Worm (Caenorhabditis elegans) whole organism, L4 larva: Measurements from ENCODE around the gene math-37.

Experiments
- F44E2.7 ChIP-seq: fragments of 200-800 bp; sonication (Bioruptor generic); IDR thresholded peaks from 2 replicates; pipeline ENCODE4 v2.1.2; 2022; ENCODE audit warnings: missing genetic modification characterization, missing compliant biosample characterization
- F49E8.2 ChIP-seq: sonication (generic microtip); optimal IDR thresholded peaks from 2 replicates; lab custom pipeline; 2016; ENCODE audit warnings: missing compliant biosample characterization, mild to moderate bottlenecking, missing genetic modification characterization, borderline replicate concordance
- R02D3.7 ChIP-seq: fragments of 150-350 bp; sonication (generic microtip); optimal IDR thresholded peaks from 3 replicates; lab custom pipeline; 2014; ENCODE audit warnings: missing biosample characterization, missing genetic modification characterization
- T20F7.1 ChIP-seq: fragments of 200-800 bp; sonication (Bioruptor generic); optimal IDR thresholded peaks from 2 replicates; lab custom pipeline; 2018; ENCODE audit warnings: mild to moderate bottlenecking, missing genetic modification characterization, missing compliant biosample characterization
- T26A8.4 ChIP-seq: fragments of 200-800 bp; sonication (Bioruptor generic); IDR thresholded peaks from 2 replicates; pipeline ENCODE4 v1.3.6; 2022; ENCODE audit warnings: missing genetic modification characterization, missing compliant biosample characterization
- Y75B8A.6 ChIP-seq: fragments of 200-800 bp; sonication (Bioruptor generic); IDR thresholded peaks from 2 replicates; pipeline ENCODE4 v1.3.6; 2022; ENCODE audit warnings: missing genetic modification reagents, missing genetic modification characterization, missing compliant biosample characterization
- ZK337.2 ChIP-seq: fragments of 200-800 bp; sonication (Bioruptor generic); IDR thresholded peaks from 2 replicates; pipeline ENCODE4 v1.3.6; 2022; ENCODE audit warnings: missing genetic modification reagents, missing genetic modification characterization, missing compliant biosample characterization
- aha-1 ChIP-seq: fragments of 150-350 bp; peaks from one replicate; lab custom pipeline; 2014; ENCODE audit warnings: missing biosample characterization, missing genetic modification characterization
- dmd-8 ChIP-seq: fragments of 200-800 bp; sonication (Bioruptor generic); IDR thresholded peaks from 2 replicates; pipeline ENCODE4 v1.3.6; 2022; ENCODE audit warnings: missing genetic modification characterization, missing compliant biosample characterization
- dpl-1 ChIP-seq: fragments of 150-350 bp; optimal IDR thresholded peaks from 2 replicates; lab custom pipeline; 2014; ENCODE audit warnings: missing biosample characterization, missing genetic modification reagents, missing genetic modification characterization
- duxl-1 ChIP-seq: sonication (generic microtip); optimal IDR thresholded peaks from 2 replicates; lab custom pipeline; 2016; ENCODE audit warnings: mild to moderate bottlenecking, missing genetic modification characterization, moderate library complexity, missing compliant biosample characterization; ENCODE audit not compliant: poor library complexity
- egl-43 ChIP-seq: fragments of 200-800 bp; sonication (Bioruptor generic); IDR thresholded peaks from 2 replicates; pipeline ENCODE4 v1.3.6; 2022; ENCODE audit warnings: missing genetic modification reagents, missing genetic modification characterization, missing compliant biosample characterization
- fos-1 ChIP-seq: fragments of 150-350 bp; optimal IDR thresholded peaks from 2 replicates; lab custom pipeline; 2014; ENCODE audit warnings: missing biosample characterization, missing genetic modification characterization
- hmg-1.1 ChIP-seq: fragments of 200-800 bp; sonication (Bioruptor generic); IDR thresholded peaks from 2 replicates; pipeline ENCODE4 v1.3.6; 2022; ENCODE audit warnings: missing genetic modification reagents, missing genetic modification characterization, missing compliant biosample characterization
- jun-1 ChIP-seq: fragments of 150-350 bp; optimal IDR thresholded peaks from 2 replicates; lab custom pipeline; 2014; ENCODE audit warnings: missing biosample characterization, missing genetic modification reagents, missing genetic modification characterization
- lin-1 ChIP-seq: fragments of 200-800 bp; sonication (Bioruptor generic); IDR thresholded peaks from 2 replicates; pipeline ENCODE4 v1.3.6; 2022; ENCODE audit warnings: missing genetic modification reagents, missing genetic modification characterization, missing compliant biosample characterization
- lin-29 ChIP-seq: fragments of 200-800 bp; sonication (Bioruptor generic); IDR thresholded peaks from 2 replicates; pipeline ENCODE4 v1.3.6; 2022; ENCODE audit warnings: missing genetic modification reagents, missing genetic modification characterization, missing compliant biosample characterization
- lir-3 ChIP-seq: sonication (generic microtip); optimal IDR thresholded peaks from 2 replicates; lab custom pipeline; 2016; ENCODE audit warnings: mild to moderate bottlenecking, missing genetic modification characterization, missing compliant biosample characterization
- madf-5 ChIP-seq, 2 experiments: fragments of 200-800 bp; sonication (Bioruptor generic); IDR thresholded peaks; 2 replicates each; pipeline ENCODE4 v1.3.6; 2022; ENCODE audit warnings: missing compliant biosample characterization in 2 of 2, missing genetic modification characterization in 2 of 2
- mdl-1 ChIP-seq, 2 experiments: fragments of 150-350 bp in 1 of 2; sonication (generic microtip) in 1 of 2; optimal IDR thresholded peaks; 2 replicates each; lab custom pipeline; 2014 to 2017; ENCODE audit warnings: missing biosample characterization in 2 of 2, missing genetic modification characterization in 2 of 2
- nhr-111 ChIP-seq: fragments of 200-800 bp; sonication (Bioruptor generic); optimal IDR thresholded peaks from 2 replicates; lab custom pipeline; 2018; ENCODE audit warnings: mild to moderate bottlenecking, missing genetic modification characterization, missing compliant biosample characterization
- nhr-237 ChIP-seq: sonication (generic microtip); optimal IDR thresholded peaks from 2 replicates; lab custom pipeline; 2017; ENCODE audit warnings: missing biosample characterization, missing genetic modification characterization
- nhr-28 ChIP-seq: fragments of 150-350 bp; optimal IDR thresholded peaks from 2 replicates; lab custom pipeline; 2014; ENCODE audit warnings: missing biosample characterization, missing genetic modification characterization
- pha-4 ChIP-seq, 2 experiments: fragments of 150-350 bp in 1 of 2; fragments of 200-800 bp in 1 of 2; sonication (Bioruptor generic) in 1 of 2; IDR thresholded peaks in 1 of 2; optimal IDR thresholded peaks in 1 of 2; 2 replicates each; pipeline versions ENCODE4 v1.3.6 to Lab custom; 2014 to 2022; ENCODE audit warnings: missing genetic modification characterization in 2 of 2, missing genetic modification reagents in 2 of 2, missing biosample characterization in 1 of 2, missing compliant biosample characterization in 1 of 2
- php-3 ChIP-seq: fragments of 200-800 bp; sonication (Bioruptor generic); IDR thresholded peaks from 2 replicates; pipeline ENCODE4 v1.3.6; 2022; ENCODE audit warnings: missing genetic modification reagents, missing genetic modification characterization, missing compliant biosample characterization
- pqm-1 ChIP-seq: sonication (generic microtip); optimal IDR thresholded peaks from 2 replicates; lab custom pipeline; 2017; ENCODE audit warnings: missing biosample characterization, missing genetic modification characterization
- saeg-2 ChIP-seq: fragments of 200-800 bp; sonication (Bioruptor generic); IDR thresholded peaks from 2 replicates; pipeline ENCODE4 v1.3.6; 2022; ENCODE audit warnings: missing genetic modification reagents, missing genetic modification characterization, missing compliant biosample characterization
- set-16 ChIP-seq: fragments of 200-800 bp; sonication (Bioruptor generic); IDR thresholded peaks from 2 replicates; pipeline ENCODE4 v1.3.6; 2022; ENCODE audit warnings: missing genetic modification reagents, missing genetic modification characterization, missing compliant biosample characterization
- skn-1 ChIP-seq: fragments of 150-350 bp; optimal IDR thresholded peaks from 2 replicates; lab custom pipeline; 2014; ENCODE audit warnings: missing biosample characterization, missing genetic modification characterization
- snpc-1.2 ChIP-seq: fragments of 200-800 bp; sonication (Bioruptor generic); IDR thresholded peaks from 2 replicates; pipeline ENCODE4 v1.3.6; 2022; ENCODE audit warnings: missing genetic modification reagents, missing genetic modification characterization, missing compliant biosample characterization
- spr-3 ChIP-seq: fragments of 200-800 bp; sonication (Bioruptor generic); optimal IDR thresholded peaks from 2 replicates; lab custom pipeline; 2018; ENCODE audit warnings: mild to moderate bottlenecking, missing genetic modification characterization, missing compliant biosample characterization
- unc-130 ChIP-seq: sonication (generic microtip); optimal IDR thresholded peaks from 2 replicates; lab custom pipeline; 2016; ENCODE audit warnings: missing genetic modification reagents, missing genetic modification characterization, missing compliant biosample characterization
- vab-7 ChIP-seq: fragments of 200-800 bp; sonication (Bioruptor generic); IDR thresholded peaks from 2 replicates; pipeline ENCODE4 v1.3.6; 2022; ENCODE audit warnings: missing genetic modification reagents, missing genetic modification characterization, missing compliant biosample characterization
- zfp-3 ChIP-seq: fragments of 200-800 bp; sonication (Bioruptor generic); conservative IDR thresholded peaks from 2 replicates; pipeline ENCODE4 v1.3.6; 2022; ENCODE audit warnings: missing genetic modification reagents, missing genetic modification characterization, missing compliant biosample characterization
- zip-2 ChIP-seq: fragments of 150-350 bp; optimal IDR thresholded peaks from 2 replicates; lab custom pipeline; 2014; ENCODE audit warnings: missing biosample characterization, missing genetic modification characterization

math-37 gene

DNA sequence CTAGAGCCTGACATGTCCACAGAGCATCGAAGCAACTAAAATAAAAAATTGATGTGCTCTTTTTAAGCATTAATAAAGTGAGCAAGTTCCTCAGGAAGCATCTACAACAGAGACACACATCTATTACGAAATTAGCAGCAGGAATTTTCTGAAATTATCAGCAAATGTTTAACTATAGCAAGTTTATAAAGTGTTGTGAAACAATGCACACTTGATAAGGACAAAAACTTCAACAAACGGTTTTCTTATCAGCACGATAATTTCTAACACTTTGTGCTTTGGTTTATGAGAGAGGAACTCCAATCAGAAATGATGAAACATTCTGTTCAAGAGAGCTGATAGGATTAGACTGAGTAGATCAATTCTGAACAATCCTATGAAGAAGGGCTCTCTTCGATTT lies 31.4 kb downstream of the math-37 start, which contains the start of gene trpl-5 (continued):
- TF ChIP-seq R02D3.7: no peak
- TF ChIP-seq dpl-1 (GFP tag; lab: Kevin White, UChicago): no peak
- peak; percentile 82 for TF ChIP-seq nhr-28 (tag; lab: Kevin White, UChicago)
- no peak for TF ChIP-seq skn-1 (tag; lab: Kevin White, UChicago)
- no peak for TF ChIP-seq egl-43 (GFP tag; lab: Robert Waterston, UW)
- TF ChIP-seq zip-2 (tag; lab: Kevin White, UChicago): no peak

DNA sequence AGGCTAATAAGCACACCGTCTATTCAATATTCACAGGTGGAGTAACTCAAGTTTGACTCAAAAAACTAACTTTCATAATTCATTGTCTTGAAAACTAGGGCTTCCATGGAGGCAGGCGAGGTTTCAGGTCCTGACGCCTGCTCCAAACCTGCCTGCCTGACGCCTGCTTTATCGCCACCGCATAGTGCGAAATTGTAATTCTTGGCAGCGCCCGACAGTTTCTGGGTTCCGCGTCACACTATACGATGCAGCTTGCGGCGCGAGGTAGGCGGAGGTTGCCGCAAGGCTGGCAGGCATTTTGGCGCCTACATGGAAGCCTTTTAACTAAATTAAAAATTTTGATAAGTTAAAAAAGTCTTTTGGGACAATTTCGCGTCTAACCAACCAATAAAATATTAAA lies 34.8 kb downstream of the math-37 start:
- TF ChIP-seq jun-1 (no peak), spr-3 (no peak), vab-7 (no peak), snpc-1.2 (GFP tag; lab: Robert Waterston, UW) (no peak), mdl-1 (tag; optimal IDR thresholded peaks at IDR 0.05; lab: Kevin White, UChicago) (no peak), set-16 (GFP tag; lab: Robert Waterston, UW) (peak; percentile 56; the same call in 1 of the 2 replicates), F49E8.2 (no peak)
- TF ChIP-seq, all 104 proteins: peak for 1

ce11 chrII:2083726-2084179 lies 38.2 kb downstream of the math-37 start, which contains the start of the genes T16A1.5 and fbxc-49:
Gene T16A1.5 (minus strand): TSS chrII:2083826.
Gene fbxc-49 (plus strand): TSS chrII:2084129.
- TF ChIP-seq aha-1 (tag; lab: Kevin White, UChicago) (peak; percentile 74), Y75B8A.6 (GFP tag; lab: Robert Waterston, UW) (no peak), F44E2.7 (GFP tag; lab: Robert Waterston, UW) (no peak), ZK337.2 (GFP tag; lab: Robert Waterston, UW) (peak; percentile 37; the same call in 1 of the 2 replicates), saeg-2 (GFP tag; lab: Robert Waterston, UW) (no peak)

DNA sequence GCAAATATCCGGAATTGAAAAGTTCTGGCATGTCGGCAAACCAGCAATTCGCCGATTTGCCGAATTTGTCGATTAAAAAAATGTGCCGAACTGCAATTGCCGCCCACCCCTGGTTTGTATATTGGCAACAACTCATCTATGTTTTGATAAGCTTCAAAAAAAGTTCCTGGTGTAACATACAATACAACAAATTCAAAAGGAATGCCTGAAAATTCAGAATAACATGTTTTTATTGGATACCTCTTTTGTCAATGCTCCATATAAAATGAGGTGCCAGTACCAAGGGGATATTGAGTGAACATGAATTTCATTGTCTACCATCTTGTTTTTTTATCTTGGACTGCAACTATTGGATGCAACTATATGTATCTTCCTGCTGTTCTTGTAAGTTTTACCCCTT lies 40.7 kb downstream of the math-37 start, which contains the start of gene T16A1.4:
TSS of gene T16A1.4 (plus strand) at position 301 of the 400 bp plus-strand sequence.
- TF ChIP-seq unc-130 (GFP tag; lab: Kevin White, UChicago): no peak
- TF ChIP-seq lin-1 (GFP tag; lab: Robert Waterston, UW): no peak
- TF ChIP-seq mdl-1 (tag; optimal IDR thresholded peaks at IDR 0.05; lab: Kevin White, UChicago): no peak
- no peak for TF ChIP-seq F44E2.7 (GFP tag; lab: Robert Waterston, UW)
- no peak for TF ChIP-seq php-3 (GFP tag; lab: Robert Waterston, UW)
- TF ChIP-seq T26A8.4 (GFP tag; lab: Robert Waterston, UW): no peak
- TF ChIP-seq madf-5 (GFP tag; IDR thresholded peaks at IDR 0.05; lab: Robert Waterston, UW): no peak
- no peak for TF ChIP-seq nhr-237 (tag; lab: Kevin White, UChicago)
- no peak for TF ChIP-seq pqm-1 (tag; lab: Kevin White, UChicago)
- TF ChIP-seq T20F7.1: no peak
- TF ChIP-seq dmd-8 (GFP tag; lab: Robert Waterston, UW): no peak
- no peak for TF ChIP-seq hmg-1.1 (GFP tag; lab: Robert Waterston, UW)
- TF ChIP-seq skn-1 (tag; lab: Kevin White, UChicago): no peak
- no peak for TF ChIP-seq duxl-1 (tag; lab: Kevin White, UChicago)
- no peak for TF ChIP-seq fos-1
- TF ChIP-seq nhr-111 (GFP tag; lab: Kevin White, UChicago): no peak
- TF ChIP-seq lin-29 (GFP tag; lab: Robert Waterston, UW): no peak
- no peak for TF ChIP-seq lir-3 (tag; lab: Kevin White, UChicago)
- no peak for TF ChIP-seq pha-4 (GFP tag; IDR thresholded peaks at IDR 0.05; lab: Robert Waterston, UW)
- no peak for TF ChIP-seq pha-4 (tag; optimal IDR thresholded peaks at IDR 0.05; lab: Kevin White, UChicago)
- TF ChIP-seq zfp-3 (GFP tag; lab: Robert Waterston, UW): no peak
